Worm (Caenorhabditis elegans): Measurements from ENCODE around the gene srx-10.

The srx-10 gene

ce11 chrV:13908916-13909176 lies 37.4 kb downstream of the srx-10 start, which contains the start of gene C06B3.6:
TSS of gene C06B3.6 (minus strand) at chrV:13908967.
- TF ChIP-seq skn-1 (tag; optimal IDR thresholded peaks at IDR 0.05) (no peak), ceh-88 (GFP tag; IDR thresholded peaks at IDR 0.05) (peak; percentile 1; the same call in 1 of the 2 replicates), hpl-2 (GFP tag; optimal IDR thresholded peaks at IDR 0.05) (no peak), vab-15 (tag; optimal IDR thresholded peaks at IDR 0.05) (no peak), nhr-77 (tag; optimal IDR thresholded peaks at IDR 0.05) (no peak)

- TF ChIP-seq hlh-4 (tag; optimal IDR thresholded peaks at IDR 0.05) (no peak), snu-23 (GFP tag; optimal IDR thresholded peaks at IDR 0.05) (no peak), zip-4 (GFP tag; optimal IDR thresholded peaks at IDR 0.05) (no peak), ceh-63 (GFP tag; optimal IDR thresholded peaks at IDR 0.05) (no peak), sup-37 (GFP tag; optimal IDR thresholded peaks at IDR 0.05) (no peak), elt-3 (tag; optimal IDR thresholded peaks at IDR 0.05) (peak in 1 of 6 experiments; percentile 6), lir-3 (tag; optimal IDR thresholded peaks at IDR 0.05; ENCODE audit: poor library complexity) (peak; percentile 17), mep-1 (tag; optimal IDR thresholded peaks at IDR 0.05) (no peak), alr-1 (tag; optimal IDR thresholded peaks at IDR 0.05; ENCODE audit: borderline replicate concordance) (no peak), ama-1 (optimal IDR thresholded peaks at IDR 0.05) (peak; percentile 12), blmp-1 (tag; optimal IDR thresholded peaks at IDR 0.05) (no peak), pag-3 (tag; optimal IDR thresholded peaks at IDR 0.05; ENCODE audit: borderline replicate concordance, insufficient read depth) (no peak), nhr-71 (tag; optimal IDR thresholded peaks at IDR 0.05) (peak; percentile 17), fos-1 (tag; optimal IDR thresholded peaks at IDR 0.05) (no peak), mef-2 (tag; optimal IDR thresholded peaks at IDR 0.05) (no peak), ces-1 (GFP tag; optimal IDR thresholded peaks at IDR 0.05) (no peak), ets-5 (GFP tag; IDR thresholded peaks at IDR 0.05) (no peak), pqm-1 (tag; optimal IDR thresholded peaks at IDR 0.05) (no peak), unc-86 (tag; optimal IDR thresholded peaks at IDR 0.05) (no peak), efl-1 (optimal IDR thresholded peaks at IDR 0.05) (no peak), efl-1 (GFP tag; optimal IDR thresholded peaks at IDR 0.05 in 1 of 2) (no peak), lin-39 (tag; optimal IDR thresholded peaks at IDR 0.05) (no peak), aha-1 (tag; optimal IDR thresholded peaks at IDR 0.05) (no peak), efl-3 (GFP tag; optimal IDR thresholded peaks at IDR 0.05) (no peak), aly-2 (tag; optimal IDR thresholded peaks at IDR 0.05) (no peak), lin-14 (GFP tag; optimal IDR thresholded peaks at IDR 0.05) (no peak), nhr-11 (tag; optimal IDR thresholded peaks at IDR 0.05) (no peak), ztf-4 (tag; optimal IDR thresholded peaks at IDR 0.05) (no peak), fkh-10 (GFP tag; optimal IDR thresholded peaks at IDR 0.05) (no peak), nhr-85 (tag) (peak; percentile 39), swsn-7 (tag; optimal IDR thresholded peaks at IDR 0.05) (no peak), pax-3 (tag; optimal IDR thresholded peaks at IDR 0.05) (peak; percentile 61), xbp-1 (tag; optimal IDR thresholded peaks at IDR 0.05) (no peak), egl-27 (tag; optimal IDR thresholded peaks at IDR 0.05) (no peak), elt-2 (tag; optimal IDR thresholded peaks at IDR 0.05) (peak; percentile 9), C16A3.4 (tag; optimal IDR thresholded peaks at IDR 0.05) (no peak), ceh-88 (GFP tag; IDR thresholded peaks at IDR 0.05) (peak; percentile 9)
Measured at ce11 chrV:13908120-13908915, 38.0 kb downstream of the srx-10 start.
